Worm (Caenorhabditis elegans): ENCODE measurements around the gene T04B8.5.
"Not testable (repeated sequence)": the region's sequence is repeated elsewhere in the genome, so short reads cannot be mapped to it uniquely, and the experiment has no call there.

T04B8.5 gene

ce11 chrII:596702-597101, 27.6 kb downstream of the T04B8.5 start:
- no peak for TF ChIP-seq T23F11.4 (GFP tag; optimal IDR thresholded peaks at IDR 0.05)
- no peak for TF ChIP-seq ceh-48 (tag; optimal IDR thresholded peaks at IDR 0.05)
- no peak for TF ChIP-seq pat-9 (tag; optimal IDR thresholded peaks at IDR 0.05)
- TF ChIP-seq hlh-6 (tag; optimal IDR thresholded peaks at IDR 0.05), result no peak
- TF ChIP-seq ceh-6 (GFP tag; optimal IDR thresholded peaks at IDR 0.05), result no peak
- no peak for TF ChIP-seq syd-9 (tag; optimal IDR thresholded peaks at IDR 0.05)
- no peak for TF ChIP-seq lim-6 (tag; optimal IDR thresholded peaks at IDR 0.05)
- no peak for TF ChIP-seq ttx-3 (tag; optimal IDR thresholded peaks at IDR 0.05)
- no peak for TF ChIP-seq eyg-1 (tag; optimal IDR thresholded peaks at IDR 0.05)
- TF ChIP-seq ref-2 (tag; optimal IDR thresholded peaks at IDR 0.05), result no peak
- no peak for TF ChIP-seq pha-4 (tag; optimal IDR thresholded peaks at IDR 0.05)

DNA sequence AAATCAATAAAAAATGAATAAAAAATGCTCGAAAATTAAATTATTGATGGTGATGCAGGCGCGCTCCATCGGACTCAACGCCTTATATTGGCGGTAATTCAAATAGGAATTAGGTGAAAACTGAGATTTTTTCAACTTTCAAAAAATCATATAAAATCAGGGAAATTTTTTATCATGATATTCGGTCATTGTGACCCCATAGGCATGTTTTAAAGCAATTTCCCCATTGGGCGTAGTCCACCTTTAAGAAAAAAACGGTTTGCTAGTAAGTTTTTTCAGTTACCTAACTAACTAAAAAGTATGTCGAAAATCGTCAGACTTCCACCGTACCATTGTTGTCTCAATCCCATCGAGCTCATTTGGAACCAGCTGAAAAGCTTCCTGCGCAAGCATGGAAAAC, 31.1 kb downstream of the T04B8.5 start, which contains the start of gene W08F4.1:
W08F4.1 (plus strand) TSS at position 301 of the 400 bp plus-strand sequence.
- TF ChIP-seq C08G9.2 (tag; optimal IDR thresholded peaks at IDR 0.05); dmd-4 (tag; optimal IDR thresholded peaks at IDR 0.05; ENCODE audit: borderline replicate concordance); elt-2 (tag; optimal IDR thresholded peaks at IDR 0.05): not testable (repeated sequence)

DNA sequence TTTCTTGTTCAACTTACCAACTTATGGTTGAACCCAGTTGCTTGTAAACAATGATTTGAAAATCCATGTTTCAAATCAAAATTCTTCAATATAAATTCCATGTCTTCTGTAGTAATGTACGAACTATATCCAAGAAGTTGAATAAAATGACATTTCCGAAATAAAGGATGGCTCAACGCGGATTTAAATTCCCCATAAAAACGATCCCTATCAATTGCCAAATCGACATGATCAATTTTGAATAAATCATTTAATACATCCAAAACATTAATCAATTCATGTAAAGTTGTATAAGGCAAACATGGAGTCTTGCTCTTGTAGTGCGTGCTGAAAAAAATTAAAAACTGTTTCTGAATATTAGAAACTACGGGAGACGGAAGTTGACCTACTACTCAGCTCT, 33.2 kb downstream of the T04B8.5 start, which contains the start of gene W08F4.10:
W08F4.10 (minus strand) TSS at position 101 of the 400 bp plus-strand sequence.
- TF ChIP-seq elt-2 (tag; optimal IDR thresholded peaks at IDR 0.05) (no peak), gmeb-2 (tag; optimal IDR thresholded peaks at IDR 0.05) (no peak), npax-4 (tag; optimal IDR thresholded peaks at IDR 0.05) (no peak), dmd-4 (tag; optimal IDR thresholded peaks at IDR 0.05; ENCODE audit: borderline replicate concordance) (no peak), pha-2 (tag; optimal IDR thresholded peaks at IDR 0.05) (no peak), fkh-6 (tag; optimal IDR thresholded peaks at IDR 0.05) (no peak), fax-1 (tag; optimal IDR thresholded peaks at IDR 0.05) (no peak), tbx-7 (tag; optimal IDR thresholded peaks at IDR 0.05) (no peak), eyg-1 (tag; optimal IDR thresholded peaks at IDR 0.05) (no peak), hlh-15 (tag; optimal IDR thresholded peaks at IDR 0.05) (no peak), pqm-1 (tag; optimal IDR thresholded peaks at IDR 0.05) (no peak), ztf-16 (tag; optimal IDR thresholded peaks at IDR 0.05) (no peak), unc-55 (GFP tag; optimal IDR thresholded peaks at IDR 0.05) (no peak), C38D4.7 (GFP tag; optimal IDR thresholded peaks at IDR 0.05) (no peak)

DNA sequence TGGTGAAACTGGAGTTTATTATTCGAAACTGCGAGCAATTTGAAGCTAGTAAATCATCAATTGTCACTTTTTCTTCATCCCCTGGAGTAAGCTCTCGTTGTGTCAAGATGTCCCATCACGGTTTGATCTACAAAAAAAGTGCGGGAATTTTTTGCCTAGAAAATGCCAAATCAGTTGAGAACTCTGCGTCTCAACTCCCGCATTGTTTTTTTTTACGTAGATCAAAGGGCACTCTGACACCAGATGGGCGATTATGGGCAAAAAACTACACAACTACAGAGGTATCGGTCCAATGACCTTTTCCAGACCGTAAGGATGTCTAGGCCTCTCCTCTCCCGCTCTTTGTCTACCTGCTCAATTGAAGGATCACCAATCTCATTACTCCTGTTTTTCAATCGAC, 36.8 kb downstream of the T04B8.5 start, which contains the start of gene fbxb-34:
fbxb-34 (plus strand) TSS at position 301 of the 400 bp plus-strand sequence.
- TF ChIP-seq elt-2 (tag; optimal IDR thresholded peaks at IDR 0.05), result no peak

ce11 chrII:584321-584848, 40.0 kb downstream of the T04B8.5 start, which contains the start of the genes W08F4.12 and W08F4.13:
Gene W08F4.12 (minus strand): TSS chrII:584421.
Gene W08F4.13 (plus strand): TSS chrII:584798.
- TF ChIP-seq ahr-1 (tag; optimal IDR thresholded peaks at IDR 0.05) (no peak), mec-3 (tag; optimal IDR thresholded peaks at IDR 0.05; ENCODE audit: borderline replicate concordance) (no peak), madf-2 (tag; optimal IDR thresholded peaks at IDR 0.05) (no peak), ceh-48 (tag; optimal IDR thresholded peaks at IDR 0.05) (no peak), elt-2 (tag; optimal IDR thresholded peaks at IDR 0.05) (no peak), pag-3 (tag; optimal IDR thresholded peaks at IDR 0.05; ENCODE audit: borderline replicate concordance) (no peak), pax-1 (tag; optimal IDR thresholded peaks at IDR 0.05) (no peak), pat-9 (tag; optimal IDR thresholded peaks at IDR 0.05) (no peak), pros-1 (tag; optimal IDR thresholded peaks at IDR 0.05) (no peak), zip-5 (tag; optimal IDR thresholded peaks at IDR 0.05) (no peak)

ce11 chrII:582649-583048, 41.7 kb downstream of the T04B8.5 start, which contains the start of gene fbxb-14:
Gene fbxb-14 (minus strand): TSS chrII:582749.
- TF ChIP-seq ceh-31 (tag; optimal IDR thresholded peaks at IDR 0.05) (no peak), npax-4 (tag; optimal IDR thresholded peaks at IDR 0.05) (no peak), pha-4 (tag; optimal IDR thresholded peaks at IDR 0.05) (no peak), elt-2 (tag; optimal IDR thresholded peaks at IDR 0.05) (no peak), odd-2 (tag; optimal IDR thresholded peaks at IDR 0.05) (no peak), ceh-6 (GFP tag; optimal IDR thresholded peaks at IDR 0.05) (no peak), ttx-3 (tag; optimal IDR thresholded peaks at IDR 0.05) (no peak), ceh-30 (tag; optimal IDR thresholded peaks at IDR 0.05) (no peak), zip-5 (tag; optimal IDR thresholded peaks at IDR 0.05) (no peak), pag-3 (tag; optimal IDR thresholded peaks at IDR 0.05; ENCODE audit: borderline replicate concordance) (no peak), unc-3 (GFP tag; conservative IDR thresholded peaks at IDR 0.05) (no peak), unc-3 (tag; optimal IDR thresholded peaks at IDR 0.05) (no peak), ztf-16 (tag; optimal IDR thresholded peaks at IDR 0.05) (no peak)
